Fruit fly (Drosophila melanogaster): ENCODE measurements around the gene Gba1b.
A peak's percentile ranks its signal among the peaks of the same experiment; 100 is the strongest.

Gene Gba1b

DNA sequence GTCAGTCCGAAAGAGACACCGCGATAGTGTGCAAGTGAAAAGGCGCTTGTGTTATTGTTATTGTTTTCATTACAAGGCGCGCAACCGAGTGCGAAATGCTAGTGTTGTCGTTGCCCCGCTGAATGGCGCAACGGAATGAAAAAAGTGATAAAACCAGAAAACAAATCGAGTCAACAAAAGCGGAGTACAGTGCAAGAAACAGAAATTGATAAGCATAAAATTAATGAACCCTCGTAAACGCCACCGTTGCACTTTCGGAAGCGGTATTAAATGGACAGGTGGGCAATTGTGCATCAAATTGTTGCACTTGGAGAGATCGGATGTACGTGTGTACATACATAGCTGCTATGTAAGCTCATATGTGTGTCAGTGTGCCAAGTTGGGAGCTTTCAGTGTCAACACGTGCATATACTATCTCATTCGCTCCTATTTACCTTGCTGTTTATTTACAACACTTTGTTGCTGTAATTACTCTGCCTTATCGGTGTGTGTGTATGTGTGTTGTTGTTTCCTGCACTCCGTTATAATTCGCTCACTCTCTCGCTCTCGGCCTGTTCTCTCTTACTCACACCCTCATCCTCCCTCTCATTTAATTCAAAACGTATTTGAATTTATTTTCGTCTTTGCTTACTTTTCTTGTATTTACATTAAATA, 18.9 kb downstream of the Gba1b start (continued):
- TF ChIP-seq Sox102F (GFP tag; optimal IDR thresholded peaks at IDR 0.05), result peak; percentile 24
- TF ChIP-seq slou (GFP tag; optimal IDR thresholded peaks at IDR 0.05), result no peak
- TF ChIP-seq CG30403 (GFP tag; optimal IDR thresholded peaks at IDR 0.05), result no peak
- 0 out of 3 replicates have a peak, but pooled peaks have one; percentile 49 for TF ChIP-seq CG34422 (GFP tag; IDR thresholded peaks at IDR 0.05)
- no peak for TF ChIP-seq peb (GFP tag; IDR thresholded peaks at IDR 0.05)
- peak; percentile 46 for TF ChIP-seq org-1 (GFP tag; optimal IDR thresholded peaks at IDR 0.05)
- no peak for TF ChIP-seq CG7745 (tag; optimal IDR thresholded peaks at IDR 0.05)
- TF ChIP-seq PHDP (tag; optimal IDR thresholded peaks at IDR 0.05), result peak; percentile 19
- TF ChIP-seq Lpt (GFP tag; optimal IDR thresholded peaks at IDR 0.05), result no peak
- TF ChIP-seq gsb (GFP tag; IDR thresholded peaks at IDR 0.05), result peak; percentile 59; the same call in 1 of the 2 replicates
- TF ChIP-seq CG11504 (tag; optimal IDR thresholded peaks at IDR 0.05), result peak; percentile 73
- TF ChIP-seq Ptx1 (GFP tag; IDR thresholded peaks at IDR 0.05), result peak; percentile 17; the same call in 1 of the 2 replicates
- no peak for TF ChIP-seq h (optimal IDR thresholded peaks at IDR 0.05)
- no peak for TF ChIP-seq tup (GFP tag; optimal IDR thresholded peaks at IDR 0.05)
- TF ChIP-seq CG12391 (tag; optimal IDR thresholded peaks at IDR 0.05), result no peak
- TF ChIP-seq bbx (GFP tag; IDR thresholded peaks at IDR 0.05; ENCODE audit: partially characterized antibody), result no peak
- TF ChIP-seq CG10209 (GFP tag; optimal IDR thresholded peaks at IDR 0.05), result peak; percentile 31
- peak; percentile 6 for TF ChIP-seq CHES-1-like (GFP tag; optimal IDR thresholded peaks at IDR 0.05)
- no peak for TF ChIP-seq CG8944 (GFP tag; optimal IDR thresholded peaks at IDR 0.05)
- peak; percentile 90 for TF ChIP-seq Xrp1 (GFP tag; IDR thresholded peaks at IDR 0.05)
- TF ChIP-seq CG12659 (GFP tag; optimal IDR thresholded peaks at IDR 0.05), result no peak
- TF ChIP-seq Drgx (GFP tag; IDR thresholded peaks at IDR 0.05), result peak; percentile 56; the same call in 1 of the 2 replicates
- TF ChIP-seq CG17359 (tag; optimal IDR thresholded peaks at IDR 0.05), result peak; percentile 84
- no peak for TF ChIP-seq yki (optimal IDR thresholded peaks at IDR 0.05)
- TF ChIP-seq corto (GFP tag; optimal IDR thresholded peaks at IDR 0.05), result no peak
- no peak for TF ChIP-seq CG7786 (GFP tag; optimal IDR thresholded peaks at IDR 0.05)
- TF ChIP-seq repo (GFP tag; optimal IDR thresholded peaks at IDR 0.05), result peak; percentile 85
- TF ChIP-seq pho (GFP tag; optimal IDR thresholded peaks at IDR 0.05), result no peak
- no peak for TF ChIP-seq Ets65A (GFP tag)
- TF ChIP-seq grn (GFP tag; optimal IDR thresholded peaks at IDR 0.05), result peak; percentile 71
- TF ChIP-seq Taf1 (GFP tag; IDR thresholded peaks at IDR 0.05), result peak; percentile 15; the same call in 1 of the 2 replicates
- TF ChIP-seq jing (GFP tag; optimal IDR thresholded peaks at IDR 0.05), result no peak
- TF ChIP-seq lola (GFP tag; optimal IDR thresholded peaks at IDR 0.05), result no peak
- no peak for TF ChIP-seq CG2889 (GFP tag; IDR thresholded peaks at IDR 0.05)
- TF ChIP-seq CG18476 (GFP tag; optimal IDR thresholded peaks at IDR 0.05), result peak; percentile 37
- no peak for TF ChIP-seq Hand (GFP tag; optimal IDR thresholded peaks at IDR 0.05)
- peak; percentile 82; the same call in 1 of the 2 replicates for TF ChIP-seq HLH3B (GFP tag; IDR thresholded peaks at IDR 0.05)
- peak; percentile 52; the same call in 1 of the 2 replicates for TF ChIP-seq Atf6 (GFP tag; IDR thresholded peaks at IDR 0.05)
- no peak for TF ChIP-seq Lhr (GFP tag; optimal IDR thresholded peaks at IDR 0.05)
- TF ChIP-seq CG14441 (GFP tag; IDR thresholded peaks at IDR 0.05), result peak; percentile 43; the same call in 1 of the 2 replicates
- TF ChIP-seq YL-1 (GFP tag; optimal IDR thresholded peaks at IDR 0.05), result no peak
- no peak for TF ChIP-seq CG18619 (GFP tag; optimal IDR thresholded peaks at IDR 0.05)
- TF ChIP-seq CG4820 (GFP tag; optimal IDR thresholded peaks at IDR 0.05), result no peak
- no peak for TF ChIP-seq CG15696 (tag; optimal IDR thresholded peaks at IDR 0.05)
- TF ChIP-seq fd96Cb (tag; optimal IDR thresholded peaks at IDR 0.05), result peak; percentile 3
- no peak for TF ChIP-seq maf-S (GFP tag; optimal IDR thresholded peaks at IDR 0.05)
- peak; percentile 96 for TF ChIP-seq Asciz (GFP tag; optimal IDR thresholded peaks at IDR 0.05)
- peak; percentile 50; the same call in 2 of the 3 replicates for TF ChIP-seq tgo (GFP tag; IDR thresholded peaks at IDR 0.05)
- TF ChIP-seq Trl (optimal IDR thresholded peaks at IDR 0.05), result peak; percentile 68 to 89
- TF ChIP-seq Trl (GFP tag; optimal IDR thresholded peaks at IDR 0.05), result peak; percentile 83
- TF ChIP-seq CG4617 (GFP tag; optimal IDR thresholded peaks at IDR 0.05; ENCODE audit: borderline replicate concordance), result no peak
